Comparison of ENCODE assay signal across 1 fruit fly cellular context in the genomic region with DNA sequence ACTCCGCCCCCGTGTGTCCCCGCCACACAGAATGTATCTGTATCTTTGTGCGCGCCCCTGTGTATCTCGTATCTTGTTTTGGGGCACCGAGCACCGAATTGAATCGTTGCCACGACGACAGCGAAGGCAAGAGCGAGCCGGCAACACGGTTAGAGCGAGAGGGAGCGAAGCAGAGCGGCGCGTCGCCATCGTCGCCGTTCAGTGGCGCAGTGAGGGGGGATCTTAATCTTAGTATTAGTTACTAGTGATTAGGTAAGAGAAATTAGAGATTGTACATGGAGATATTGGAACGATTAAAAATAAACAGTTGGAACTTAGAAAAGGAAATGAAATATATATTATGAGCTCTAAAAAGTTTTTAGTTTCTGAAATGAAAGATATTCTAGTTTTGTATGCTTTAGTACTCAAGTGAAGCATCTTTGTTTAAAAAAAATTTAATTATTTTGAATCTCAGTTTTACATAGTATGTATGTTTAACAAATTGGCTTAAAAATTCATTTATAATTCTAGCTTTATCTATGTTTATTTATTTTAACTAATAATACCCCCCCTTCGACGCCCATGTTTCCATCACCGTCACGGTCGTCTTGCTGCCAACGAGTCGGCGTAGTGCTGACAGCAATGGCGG.
TF ChIP-seq lines count a peak whose summit lies in the region.

No protein-coding gene starts in this region.

TF ChIP-seq in whole organism, embryonic, 481 proteins besides CTCF, POLR2A, EP300 and RAD21 (continued from another document and continues in another):
- TF ChIP-seq CG18619 (GFP tag; optimal IDR thresholded peaks at IDR 0.05; lab: Kevin White, UChicago) (peak; percentile 94), gce (GFP tag; IDR thresholded peaks at IDR 0.05; lab: Robert Waterston, UW) (peak; percentile 45; the same call in 1 of the 3 replicates), CG14441 (GFP tag; IDR thresholded peaks at IDR 0.05; lab: Robert Waterston, UW) (peak; percentile 79), CG31388 (GFP tag; optimal IDR thresholded peaks at IDR 0.05; lab: Kevin White, UChicago) (peak; percentile 80), ERR (GFP tag; optimal IDR thresholded peaks at IDR 0.05; lab: Kevin White, UChicago) (no peak), pb (GFP tag; optimal IDR thresholded peaks at IDR 0.05; lab: Kevin White, UChicago) (peak; percentile 59), CG18011 (GFP tag; optimal IDR thresholded peaks at IDR 0.05; lab: Kevin White, UChicago) (peak; percentile 60), maf-S (GFP tag; optimal IDR thresholded peaks at IDR 0.05; lab: Kevin White, UChicago) (peak; percentile 43), CoRest (tag; optimal IDR thresholded peaks at IDR 0.05; lab: Kevin White, UChicago) (peak; percentile 97), Optix (GFP tag; IDR thresholded peaks at IDR 0.05; lab: Robert Waterston, UW) (peak; percentile 61; the same call in 2 of the 3 replicates), gro (GFP tag; optimal IDR thresholded peaks at IDR 0.05; lab: Kevin White, UChicago) (peak; percentile 36), CG10321 (GFP tag; IDR thresholded peaks at IDR 0.05; lab: Robert Waterston, UW) (peak; percentile 77), Tbp (GFP tag; optimal IDR thresholded peaks at IDR 0.05; lab: Kevin White, UChicago) (no peak), Aef1 (GFP tag; IDR thresholded peaks at IDR 0.05; lab: Robert Waterston, UW) (peak; percentile 81), CG18262 (tag; optimal IDR thresholded peaks at IDR 0.05; lab: Kevin White, UChicago) (peak; percentile 98), CG33213 (GFP tag; optimal IDR thresholded peaks at IDR 0.05; lab: Kevin White, UChicago) (no peak), tx (GFP tag; optimal IDR thresholded peaks at IDR 0.05; lab: Kevin White, UChicago) (peak; percentile 37), insv (GFP tag; optimal IDR thresholded peaks at IDR 0.05; lab: Kevin White, UChicago) (peak in 1 of 2 experiments; percentile 41), TFAM (GFP tag; optimal IDR thresholded peaks at IDR 0.05; lab: Kevin White, UChicago) (peak; percentile 57), CG12299 (tag; optimal IDR thresholded peaks at IDR 0.05; lab: Kevin White, UChicago) (peak; percentile 58), ro (GFP tag; IDR thresholded peaks at IDR 0.05; lab: Robert Waterston, UW) (peak; percentile 76), CG10959 (GFP tag; IDR thresholded peaks at IDR 0.05; lab: Robert Waterston, UW) (peak; percentile 56; the same call in 1 of the 2 replicates), nom (GFP tag; optimal IDR thresholded peaks at IDR 0.05; lab: Kevin White, UChicago) (peak; percentile 69), CG1832 (GFP tag; optimal IDR thresholded peaks at IDR 0.05; lab: Kevin White, UChicago) (peak; percentile 91), Oli (tag; optimal IDR thresholded peaks at IDR 0.05; lab: Kevin White, UChicago) (peak; percentile 93), pum (GFP tag; optimal IDR thresholded peaks at IDR 0.05; lab: Kevin White, UChicago) (peak; percentile 73), CG11398 (GFP tag; optimal IDR thresholded peaks at IDR 0.05; lab: Kevin White, UChicago) (no peak), onecut (GFP tag; IDR thresholded peaks at IDR 0.05; lab: Robert Waterston, UW) (peak; percentile 80), peb (GFP tag; IDR thresholded peaks at IDR 0.05; lab: Robert Waterston, UW) (no peak; the same call in none of the 2 replicates), Nf-YB (GFP tag; optimal IDR thresholded peaks at IDR 0.05; lab: Kevin White, UChicago) (peak; percentile 98), dati (GFP tag; IDR thresholded peaks at IDR 0.05; lab: Robert Waterston, UW) (0 out of 2 replicates have a peak, but pooled peaks have one; percentile 29), Atf-2 (GFP tag; optimal IDR thresholded peaks at IDR 0.05; lab: Kevin White, UChicago) (peak; percentile 49), ato (GFP tag; IDR thresholded peaks at IDR 0.05; lab: Robert Waterston, UW; ENCODE audit: partially characterized antibody) (no peak), lab (GFP tag; optimal IDR thresholded peaks at IDR 0.05; lab: Kevin White, UChicago) (peak; percentile 91), Ssrp (tag; optimal IDR thresholded peaks at IDR 0.05; lab: Kevin White, UChicago) (peak; percentile 94), Elba2 (GFP tag; optimal IDR thresholded peaks at IDR 0.05; lab: Kevin White, UChicago) (no peak), ind (GFP tag; optimal IDR thresholded peaks at IDR 0.05; lab: Kevin White, UChicago) (peak; percentile 89), CG11723 (GFP tag; optimal IDR thresholded peaks at IDR 0.05; lab: Kevin White, UChicago) (peak; percentile 86), CG8359 (GFP tag; optimal IDR thresholded peaks at IDR 0.05; lab: Kevin White, UChicago; ENCODE audit: borderline replicate concordance) (peak; percentile 81), CG31441 (GFP tag; IDR thresholded peaks at IDR 0.05; lab: Robert Waterston, UW) (peak; percentile 98), Dip2 (GFP tag; IDR thresholded peaks at IDR 0.05; lab: Robert Waterston, UW) (no peak), luna (GFP tag; optimal IDR thresholded peaks at IDR 0.05; lab: Kevin White, UChicago) (no peak), CG10366 (GFP tag; IDR thresholded peaks at IDR 0.05; lab: Robert Waterston, UW) (peak; percentile 65), grn (GFP tag; optimal IDR thresholded peaks at IDR 0.05; lab: Kevin White, UChicago) (peak; percentile 28), Lhr (GFP tag; optimal IDR thresholded peaks at IDR 0.05; lab: Kevin White, UChicago) (peak; percentile 58), fu2 (GFP tag; optimal IDR thresholded peaks at IDR 0.05; lab: Kevin White, UChicago) (peak; percentile 27), ken (GFP tag; IDR thresholded peaks at IDR 0.05; lab: Robert Waterston, UW) (0 out of 3 replicates have a peak, but pooled peaks have one; percentile 33), CG11504 (tag; optimal IDR thresholded peaks at IDR 0.05; lab: Kevin White, UChicago) (peak; percentile 96), mirr (GFP tag; optimal IDR thresholded peaks at IDR 0.05; lab: Kevin White, UChicago) (peak; percentile 18), pnt (GFP tag; optimal IDR thresholded peaks at IDR 0.05; lab: Kevin White, UChicago) (peak; percentile 74), ap (GFP tag; IDR thresholded peaks at IDR 0.05; lab: Robert Waterston, UW) (peak; percentile 42; the same call in 1 of the 2 replicates), D19B (GFP tag; optimal IDR thresholded peaks at IDR 0.05; lab: Kevin White, UChicago) (peak; percentile 90), wdn (GFP tag; IDR thresholded peaks at IDR 0.05; lab: Robert Waterston, UW) (peak; percentile 62; the same call in 1 of the 2 replicates), cad (GFP tag; optimal IDR thresholded peaks at IDR 0.05; lab: Kevin White, UChicago) (no peak), CG30020 (tag; optimal IDR thresholded peaks at IDR 0.05; lab: Kevin White, UChicago) (peak; percentile 75), CG8290 (GFP tag; optimal IDR thresholded peaks at IDR 0.05; lab: Kevin White, UChicago) (peak; percentile 72), CG8290 (tag; optimal IDR thresholded peaks at IDR 0.05; lab: Kevin White, UChicago) (peak in 1 of 2 experiments; percentile 72), CG1024 (GFP tag; IDR thresholded peaks at IDR 0.05; lab: Robert Waterston, UW) (peak; percentile 37), Hsf (GFP tag; optimal IDR thresholded peaks at IDR 0.05; lab: Kevin White, UChicago) (peak; percentile 71), gsb (GFP tag; IDR thresholded peaks at IDR 0.05; lab: Robert Waterston, UW) (peak; percentile 66; the same call in 1 of the 2 replicates), Antp (GFP tag; optimal IDR thresholded peaks at IDR 0.05; lab: Kevin White, UChicago) (peak; percentile 61), CG10654 (GFP tag; optimal IDR thresholded peaks at IDR 0.05; lab: Kevin White, UChicago) (peak; percentile 89), CG12155 (GFP tag; optimal IDR thresholded peaks at IDR 0.05; lab: Kevin White, UChicago) (peak; percentile 73), CG5245 (GFP tag; optimal IDR thresholded peaks at IDR 0.05; lab: Kevin White, UChicago) (peak; percentile 53), CG31365 (tag; optimal IDR thresholded peaks at IDR 0.05; lab: Kevin White, UChicago) (no peak), lilli (GFP tag; optimal IDR thresholded peaks at IDR 0.05; lab: Kevin White, UChicago) (peak; percentile 71), CG8765 (GFP tag; IDR thresholded peaks at IDR 0.05; lab: Robert Waterston, UW) (peak; percentile 32), CG32767 (GFP tag; IDR thresholded peaks at IDR 0.05; lab: Robert Waterston, UW) (peak; percentile 81), CG7745 (tag; optimal IDR thresholded peaks at IDR 0.05; lab: Kevin White, UChicago) (no peak), CG7928 (GFP tag; optimal IDR thresholded peaks at IDR 0.05; lab: Kevin White, UChicago) (peak; percentile 61), fd96Cb (tag; optimal IDR thresholded peaks at IDR 0.05; lab: Kevin White, UChicago) (peak; percentile 92), ab (GFP tag; optimal IDR thresholded peaks at IDR 0.05; lab: Kevin White, UChicago) (no peak), gt (GFP tag; IDR thresholded peaks at IDR 0.05; lab: Robert Waterston, UW) (peak; percentile 56; the same call in 1 of the 2 replicates), Rfx (GFP tag; IDR thresholded peaks at IDR 0.05; lab: Robert Waterston, UW) (peak; percentile 90), CG9609 (GFP tag; optimal IDR thresholded peaks at IDR 0.05; lab: Kevin White, UChicago) (peak; percentile 47), hkb (optimal IDR thresholded peaks at IDR 0.05; lab: Kevin White, UChicago) (no peak), hkb (GFP tag; IDR thresholded peaks at IDR 0.05; lab: Robert Waterston, UW) (peak; percentile 83), CG10431 (GFP tag; optimal IDR thresholded peaks at IDR 0.05; lab: Kevin White, UChicago) (peak; percentile 65), Sox100B (GFP tag; optimal IDR thresholded peaks at IDR 0.05; lab: Kevin White, UChicago) (peak; percentile 99), CG1792 (GFP tag; optimal IDR thresholded peaks at IDR 0.05; lab: Kevin White, UChicago) (peak; percentile 65), h (optimal IDR thresholded peaks at IDR 0.05; lab: Kevin White, UChicago) (no peak), pho (GFP tag; optimal IDR thresholded peaks at IDR 0.05; lab: Kevin White, UChicago) (peak; percentile 45), bbx (GFP tag; IDR thresholded peaks at IDR 0.05; lab: Robert Waterston, UW; ENCODE audit: partially characterized antibody) (peak; percentile 28; the same call in 1 of the 2 replicates), br (optimal IDR thresholded peaks at IDR 0.05; lab: Kevin White, UChicago) (no peak), ac (GFP tag; optimal IDR thresholded peaks at IDR 0.05; lab: Kevin White, UChicago) (peak; percentile 65), E2f1 (GFP tag; IDR thresholded peaks at IDR 0.05; lab: Robert Waterston, UW) (peak; percentile 83), Six4 (GFP tag; optimal IDR thresholded peaks at IDR 0.05; lab: Kevin White, UChicago) (peak; percentile 83), Dref (GFP tag; IDR thresholded peaks at IDR 0.05; lab: Robert Waterston, UW) (0 out of 2 replicates have a peak, but pooled peaks have one; percentile 27), CG33557 (GFP tag; optimal IDR thresholded peaks at IDR 0.05; lab: Kevin White, UChicago) (peak; percentile 87), CG7271 (tag; optimal IDR thresholded peaks at IDR 0.05; lab: Kevin White, UChicago) (no peak), stwl (tag; optimal IDR thresholded peaks at IDR 0.05; lab: Kevin White, UChicago) (peak; percentile 23), CG11560 (tag; IDR thresholded peaks at IDR 0.05; lab: Robert Waterston, UW) (peak; percentile 73; the same call in 1 of the 3 replicates), MBD-R2 (GFP tag; IDR thresholded peaks at IDR 0.05; lab: Robert Waterston, UW) (peak; percentile 53; the same call in 1 of the 2 replicates), Ets97D (GFP tag; optimal IDR thresholded peaks at IDR 0.05; lab: Kevin White, UChicago) (no peak), BtbVII (GFP tag; optimal IDR thresholded peaks at IDR 0.05; lab: Kevin White, UChicago) (peak; percentile 94), CG6254 (GFP tag; optimal IDR thresholded peaks at IDR 0.05; lab: Kevin White, UChicago) (peak; percentile 91), trh (GFP tag; optimal IDR thresholded peaks at IDR 0.05; lab: Kevin White, UChicago) (peak; percentile 80), CG2889 (GFP tag; IDR thresholded peaks at IDR 0.05; lab: Robert Waterston, UW) (peak; percentile 55; the same call in 2 of the 3 replicates), CG17186 (GFP tag; optimal IDR thresholded peaks at IDR 0.05; lab: Kevin White, UChicago) (peak; percentile 33), CG5180 (GFP tag; optimal IDR thresholded peaks at IDR 0.05; lab: Kevin White, UChicago) (peak; percentile 88), CG2678 (tag; optimal IDR thresholded peaks at IDR 0.05; lab: Kevin White, UChicago) (peak; percentile 98), kay (GFP tag; optimal IDR thresholded peaks at IDR 0.05; lab: Kevin White, UChicago) (peak; percentile 91), CG13296 (GFP tag; optimal IDR thresholded peaks at IDR 0.05; lab: Kevin White, UChicago) (peak; percentile 96), sug (tag; optimal IDR thresholded peaks at IDR 0.05; lab: Kevin White, UChicago) (peak; percentile 87), btn (GFP tag; optimal IDR thresholded peaks at IDR 0.05; lab: Kevin White, UChicago) (peak; percentile 7), CG34422 (GFP tag; IDR thresholded peaks at IDR 0.05; lab: Robert Waterston, UW) (peak; percentile 84), dm (GFP tag; optimal IDR thresholded peaks at IDR 0.05; lab: Kevin White, UChicago) (peak; percentile 23), zen2 (GFP tag; IDR thresholded peaks at IDR 0.05; lab: Robert Waterston, UW; ENCODE audit: partially characterized antibody) (0 out of 3 replicates have a peak, but pooled peaks have one; percentile 13), CG34224 (GFP tag; IDR thresholded peaks at IDR 0.05; lab: Robert Waterston, UW; ENCODE audit: partially characterized antibody) (no peak), ewg (GFP tag; optimal IDR thresholded peaks at IDR 0.05; lab: Kevin White, UChicago) (peak; percentile 81), z (GFP tag; IDR thresholded peaks at IDR 0.05; lab: Robert Waterston, UW) (no peak), usp (GFP tag; optimal IDR thresholded peaks at IDR 0.05; lab: Kevin White, UChicago) (no peak), scrt (GFP tag; optimal IDR thresholded peaks at IDR 0.05; lab: Kevin White, UChicago) (peak; percentile 85), MESR4 (GFP tag; optimal IDR thresholded peaks at IDR 0.05; lab: Kevin White, UChicago) (no peak), Ptx1 (GFP tag; IDR thresholded peaks at IDR 0.05; lab: Robert Waterston, UW) (peak; percentile 91), CG14860 (GFP tag; IDR thresholded peaks at IDR 0.05; lab: Robert Waterston, UW; ENCODE audit: partially characterized antibody) (no peak), E2f2 (GFP tag; IDR thresholded peaks at IDR 0.05; lab: Robert Waterston, UW) (peak; percentile 63; the same call in 1 of the 2 replicates), C15 (GFP tag; IDR thresholded peaks at IDR 0.05; lab: Robert Waterston, UW) (peak; percentile 69; the same call in 1 of the 3 replicates), chm (GFP tag; IDR thresholded peaks at IDR 0.05; lab: Robert Waterston, UW) (peak; percentile 15; the same call in 1 of the 2 replicates), sim (GFP tag; IDR thresholded peaks at IDR 0.05; lab: Robert Waterston, UW) (no peak)
